Fruit fly (Drosophila melanogaster): ENCODE measurements around the gene uif.

DNA sequence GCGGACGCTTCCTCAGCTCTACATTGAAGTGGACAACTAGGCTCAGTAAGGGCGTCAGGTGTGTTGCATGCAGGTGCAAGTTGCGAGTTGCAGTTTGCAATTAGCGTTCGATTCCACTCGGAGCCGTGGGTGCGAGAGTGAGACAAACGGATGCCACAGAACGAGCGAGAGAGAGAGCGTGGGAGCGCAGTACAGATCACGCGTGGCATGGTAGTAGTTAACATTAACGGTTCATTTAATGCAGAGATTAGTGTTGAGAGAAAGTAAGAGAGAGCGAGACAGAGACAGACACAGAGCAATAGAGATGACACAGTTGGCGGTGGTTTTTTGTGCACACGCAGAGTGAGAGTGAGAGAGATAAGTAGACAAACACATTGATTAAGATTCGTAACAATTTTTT is 70.5 kb downstream of the uif start:
- TF ChIP-seq Sin3A (optimal IDR thresholded peaks at IDR 0.05) (no peak), psq (optimal IDR thresholded peaks at IDR 0.05) (no peak)
